Worm (Caenorhabditis elegans): ENCODE results near the gene ZK1248.11.
A peak's percentile ranks its signal among the peaks of the same experiment; 100 is the strongest.

ZK1248.11 gene

DNA sequence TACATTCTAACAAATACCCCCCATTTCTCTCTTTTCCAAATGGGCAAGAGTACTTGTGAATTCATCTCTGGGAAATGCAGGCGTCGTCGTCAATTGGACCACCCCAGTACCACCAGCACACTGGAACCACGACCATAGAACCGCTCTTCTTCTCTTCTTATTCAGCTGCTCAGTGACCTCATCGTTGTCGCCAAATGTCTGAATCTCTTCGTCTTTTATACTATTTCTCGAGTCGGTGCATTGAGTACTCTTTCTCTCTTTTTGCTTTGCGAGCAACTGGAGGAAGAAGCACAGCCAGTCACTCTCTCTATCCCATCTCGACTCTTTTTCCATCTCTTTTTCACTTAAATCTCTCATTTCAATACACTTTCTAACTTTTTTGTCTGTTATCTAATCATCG lies 48.5 kb downstream of the ZK1248.11 start (continued):
- no peak for TF ChIP-seq lin-13 (GFP tag; optimal IDR thresholded peaks at IDR 0.05)
- TF ChIP-seq nhr-85 (tag) = no peak
- TF ChIP-seq nhr-90 (tag; optimal IDR thresholded peaks at IDR 0.05; ENCODE audit: poor library complexity) = no peak
- no peak for TF ChIP-seq ztf-11 (tag; optimal IDR thresholded peaks at IDR 0.05)
- no peak for TF ChIP-seq hlh-4 (tag; optimal IDR thresholded peaks at IDR 0.05)
- no peak for TF ChIP-seq irx-1 (tag; optimal IDR thresholded peaks at IDR 0.05)
- no peak for TF ChIP-seq C04F5.9 (tag; optimal IDR thresholded peaks at IDR 0.05)
- TF ChIP-seq nhr-84 (tag; optimal IDR thresholded peaks at IDR 0.05) = no peak
- no peak for TF ChIP-seq hlh-17 (GFP tag; optimal IDR thresholded peaks at IDR 0.05; ENCODE audit: borderline replicate concordance)
- no peak for TF ChIP-seq ceh-90 (tag; optimal IDR thresholded peaks at IDR 0.05)
- no peak for TF ChIP-seq hpl-2 (GFP tag; optimal IDR thresholded peaks at IDR 0.05)
- TF ChIP-seq snu-23 (GFP tag; optimal IDR thresholded peaks at IDR 0.05) = peak; percentile 48
- TF ChIP-seq nhr-77 (tag; optimal IDR thresholded peaks at IDR 0.05) = no peak
- no peak for TF ChIP-seq nhr-12 (tag; optimal IDR thresholded peaks at IDR 0.05)
- TF ChIP-seq dsc-1 (tag; optimal IDR thresholded peaks at IDR 0.05) = no peak
- no peak for TF ChIP-seq nhr-20 (tag; optimal IDR thresholded peaks at IDR 0.05)
- peak; percentile 9 for TF ChIP-seq ceh-63 (GFP tag; optimal IDR thresholded peaks at IDR 0.05)
- TF ChIP-seq egl-27 (tag; optimal IDR thresholded peaks at IDR 0.05) = no peak
- TF ChIP-seq sup-37 (GFP tag; optimal IDR thresholded peaks at IDR 0.05) = no peak
- TF ChIP-seq lin-35 (GFP tag; optimal IDR thresholded peaks at IDR 0.05) = peak in 1 of 2 experiments; percentile 8
- TF ChIP-seq unc-86 (tag; optimal IDR thresholded peaks at IDR 0.05) = peak; percentile 17
- no peak for TF ChIP-seq nhr-11 (tag; optimal IDR thresholded peaks at IDR 0.05)
- TF ChIP-seq unc-62 (GFP tag; optimal IDR thresholded peaks at IDR 0.05) = no peak
- TF ChIP-seq lin-14 (GFP tag; optimal IDR thresholded peaks at IDR 0.05) = peak; percentile 88
- TF ChIP-seq ceh-82 (tag; optimal IDR thresholded peaks at IDR 0.05) = peak in 2 of 3 experiments; percentile 22 to 55
- peak; percentile 52 for TF ChIP-seq mep-1 (tag; optimal IDR thresholded peaks at IDR 0.05)
- TF ChIP-seq zag-1 (tag; optimal IDR thresholded peaks at IDR 0.05) = no peak
- no peak for TF ChIP-seq unc-30 (tag; optimal IDR thresholded peaks at IDR 0.05)
- peak; percentile 36 for TF ChIP-seq rnt-1 (tag; optimal IDR thresholded peaks at IDR 0.05)
- TF ChIP-seq C16A3.4 (tag; optimal IDR thresholded peaks at IDR 0.05) = no peak
- peak; percentile 47 for TF ChIP-seq fkh-8 (tag; optimal IDR thresholded peaks at IDR 0.05)

Measured in whole organism, L1 larva.